Worm (Caenorhabditis elegans) whole organism, L2 larva: ENCODE measurements around the gene M04B2.7.

Experiments used
- C34F6.9 ChIP-seq: fragments of 150-350 bp; optimal IDR thresholded peaks from 2 replicates; lab custom pipeline; 2014; ENCODE audit warnings: missing biosample characterization, missing genetic modification characterization
- F13H6.1 ChIP-seq: sonication (generic microtip); optimal IDR thresholded peaks from 2 replicates; lab custom pipeline; 2016; ENCODE audit warnings: missing genetic modification characterization, missing compliant biosample characterization
- R02D3.7 ChIP-seq: fragments of 150-350 bp; optimal IDR thresholded peaks from 2 replicates; lab custom pipeline; 2014; ENCODE audit warnings: missing biosample characterization, missing genetic modification characterization
- Y55F3AM.14 ChIP-seq: fragments of 200-800 bp; sonication (Bioruptor generic); optimal IDR thresholded peaks from 2 replicates; lab custom pipeline; 2018; ENCODE audit warnings: mild to moderate bottlenecking, missing genetic modification characterization, missing compliant biosample characterization
- aly-2 ChIP-seq: fragments of 150-350 bp; optimal IDR thresholded peaks from 2 replicates; lab custom pipeline; 2014; ENCODE audit warnings: missing biosample characterization, missing genetic modification characterization
- ama-1 ChIP-seq: fragments of 150-350 bp; optimal IDR thresholded peaks from 2 replicates; lab custom pipeline; 2018; ENCODE audit warnings: inconsistent platforms
- blmp-1 ChIP-seq: sonication (generic microtip); optimal IDR thresholded peaks from 2 replicates; lab custom pipeline; 2017; ENCODE audit warnings: missing genetic modification characterization, mild to moderate bottlenecking, missing compliant biosample characterization, antibody characterized with exemption, moderate library complexity; ENCODE audit not compliant: insufficient read depth
- crh-2 ChIP-seq: sonication (generic microtip); optimal IDR thresholded peaks from 2 replicates; lab custom pipeline; 2017; ENCODE audit warnings: missing biosample characterization, missing genetic modification characterization
- egl-27 ChIP-seq: sonication (generic microtip); optimal IDR thresholded peaks from 3 replicates; lab custom pipeline; 2017; ENCODE audit warnings: missing biosample characterization, missing genetic modification reagents, missing genetic modification characterization
- elt-1 ChIP-seq: fragments of 150-350 bp; optimal IDR thresholded peaks from 2 replicates; lab custom pipeline; 2014; ENCODE audit warnings: missing biosample characterization, missing genetic modification characterization
- elt-3 ChIP-seq: sonication (generic microtip); optimal IDR thresholded peaks from 2 replicates; lab custom pipeline; 2017; ENCODE audit warnings: missing biosample characterization, missing genetic modification characterization
- fos-1 ChIP-seq: fragments of 150-350 bp; optimal IDR thresholded peaks from 2 replicates; lab custom pipeline; 2014; ENCODE audit warnings: missing biosample characterization, missing genetic modification characterization
- gmeb-1 ChIP-seq: fragments of 150-350 bp; optimal IDR thresholded peaks from 2 replicates; lab custom pipeline; 2014; ENCODE audit warnings: missing biosample characterization, missing genetic modification characterization
- lin-11 ChIP-seq: fragments of 150-350 bp; sonication (generic microtip); optimal IDR thresholded peaks from 2 replicates; lab custom pipeline; 2014; ENCODE audit warnings: missing biosample characterization, missing genetic modification characterization, inconsistent platforms, mixed read lengths
- lsy-2 ChIP-seq, 2 experiments: fragments of 150-350 bp in 1 of 2; sonication (generic microtip) in 1 of 2; optimal IDR thresholded peaks; 2 replicates each; lab custom pipeline; 2014 to 2017; ENCODE audit warnings: missing biosample characterization in 2 of 2, missing genetic modification characterization in 2 of 2
- mab-5 ChIP-seq: fragments of 150-350 bp; optimal IDR thresholded peaks from 2 replicates; lab custom pipeline; 2014; ENCODE audit warnings: missing biosample characterization, missing genetic modification characterization
- mbf-1 ChIP-seq: sonication (generic microtip); optimal IDR thresholded peaks from 2 replicates; lab custom pipeline; 2017; ENCODE audit warnings: missing biosample characterization, missing genetic modification characterization
- nhr-12 ChIP-seq: fragments of 150-350 bp; optimal IDR thresholded peaks from 2 replicates; lab custom pipeline; 2014; ENCODE audit warnings: missing biosample characterization, missing genetic modification characterization
- nhr-129 ChIP-seq: fragments of 150-350 bp; optimal IDR thresholded peaks from 2 replicates; lab custom pipeline; 2014; ENCODE audit warnings: missing biosample characterization, missing genetic modification characterization
- nhr-21 ChIP-seq: fragments of 150-350 bp; optimal IDR thresholded peaks from 2 replicates; lab custom pipeline; 2014; ENCODE audit warnings: missing biosample characterization, missing genetic modification characterization
- nhr-23 ChIP-seq: fragments of 150-350 bp; optimal IDR thresholded peaks from 2 replicates; lab custom pipeline; 2014; ENCODE audit warnings: missing biosample characterization, missing genetic modification reagents, missing genetic modification characterization
- nhr-25 ChIP-seq: fragments of 150-350 bp; sonication (generic microtip); optimal IDR thresholded peaks from 3 replicates; lab custom pipeline; 2014; ENCODE audit warnings: missing biosample characterization, missing genetic modification characterization
- nhr-77 ChIP-seq: fragments of 150-350 bp; optimal IDR thresholded peaks from 2 replicates; lab custom pipeline; 2014; ENCODE audit warnings: missing biosample characterization, missing genetic modification characterization
- peb-1 ChIP-seq: fragments of 150-350 bp; optimal IDR thresholded peaks from 2 replicates; lab custom pipeline; 2014; ENCODE audit warnings: missing biosample characterization, missing genetic modification characterization
- sem-4 ChIP-seq: fragments of 150-350 bp; optimal IDR thresholded peaks from 2 replicates; lab custom pipeline; 2014; ENCODE audit warnings: missing biosample characterization, missing genetic modification reagents, missing genetic modification characterization
- skn-1 ChIP-seq: sonication (generic microtip); optimal IDR thresholded peaks from 2 replicates; lab custom pipeline; 2017; ENCODE audit warnings: missing biosample characterization, missing genetic modification characterization
- sma-3 ChIP-seq: sonication (generic microtip); optimal IDR thresholded peaks from 2 replicates; lab custom pipeline; 2016; ENCODE audit warnings: missing genetic modification reagents, missing genetic modification characterization, missing compliant biosample characterization
- sma-9 ChIP-seq, 2 experiments: fragments of 150-350 bp in 1 of 2; sonication (generic microtip) in 1 of 2; optimal IDR thresholded peaks; 2 replicates each; lab custom pipeline; 2014 to 2016; ENCODE audit warnings: missing genetic modification characterization in 2 of 2, mild to moderate bottlenecking in 1 of 2, missing biosample characterization in 1 of 2, missing compliant biosample characterization in 1 of 2, missing genetic modification reagents in 1 of 2, moderate library complexity in 1 of 2
- unc-39 ChIP-seq: fragments of 150-350 bp; optimal IDR thresholded peaks from 2 replicates; lab custom pipeline; 2014; ENCODE audit warnings: missing biosample characterization, missing genetic modification characterization
- unc-55 ChIP-seq: fragments of 150-350 bp; sonication (generic microtip); optimal IDR thresholded peaks from 3 replicates; lab custom pipeline; 2014; ENCODE audit warnings: missing biosample characterization, missing genetic modification reagents, missing genetic modification characterization
- zag-1 ChIP-seq: fragments of 150-350 bp; optimal IDR thresholded peaks from 2 replicates; lab custom pipeline; 2014; ENCODE audit warnings: missing biosample characterization, missing genetic modification characterization
- ztf-4 ChIP-seq: fragments of 150-350 bp; optimal IDR thresholded peaks from 2 replicates; lab custom pipeline; 2014; ENCODE audit warnings: missing biosample characterization, missing genetic modification characterization

M04B2.7 gene

DNA sequence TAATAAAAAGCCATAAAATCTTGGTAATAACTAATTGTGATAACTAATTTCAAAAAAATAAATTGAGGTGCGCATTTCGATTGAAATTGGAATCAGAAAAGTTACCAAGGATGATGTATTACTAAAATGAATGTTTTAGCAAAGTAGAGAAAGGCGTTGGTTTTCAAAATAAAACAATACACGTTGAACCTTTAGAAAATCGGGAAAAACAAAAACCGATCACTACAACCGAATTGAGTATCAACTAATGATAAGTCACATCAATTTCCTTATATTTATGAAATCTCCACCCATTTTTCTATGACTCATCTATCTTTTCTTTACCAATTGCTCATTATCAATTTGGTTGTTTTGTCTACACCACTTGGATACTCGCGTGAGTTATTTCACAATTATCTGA lies 48.1 kb downstream of the M04B2.7 start, which contains the start of gene H21P03.10:
H21P03.10 (plus strand) TSS at position 301 of the 400 bp plus-strand sequence.
- no peak for TF ChIP-seq fos-1 (tag; lab: Kevin White, UChicago)
- TF ChIP-seq unc-55 (GFP tag; lab: Kevin White, UChicago): no peak
- TF ChIP-seq aly-2 (tag; lab: Kevin White, UChicago): no peak

DNA sequence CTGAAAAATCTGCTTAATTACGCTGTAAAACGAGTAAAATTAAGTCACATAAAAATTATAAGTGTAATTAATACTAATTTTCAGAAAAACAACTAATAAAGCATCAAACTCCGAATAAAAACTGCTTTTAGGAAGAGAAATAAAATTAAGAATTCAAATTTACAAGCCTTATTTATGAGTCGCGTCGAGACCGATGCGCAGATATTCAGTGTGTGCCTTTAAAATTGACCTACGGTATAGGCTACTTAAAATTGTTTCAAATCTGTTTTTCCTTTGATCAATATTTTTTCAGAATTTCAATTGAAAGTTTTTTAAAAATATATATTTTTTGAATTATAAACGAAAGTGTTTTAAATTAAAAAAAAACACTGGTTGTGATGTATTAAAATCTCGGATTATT lies 50.4 kb downstream of the M04B2.7 start, which contains the start of gene sms-1:
sms-1 (minus strand) TSS at position 6 of the 400 bp plus-strand sequence.
- TF ChIP-seq peb-1: no peak

DNA sequence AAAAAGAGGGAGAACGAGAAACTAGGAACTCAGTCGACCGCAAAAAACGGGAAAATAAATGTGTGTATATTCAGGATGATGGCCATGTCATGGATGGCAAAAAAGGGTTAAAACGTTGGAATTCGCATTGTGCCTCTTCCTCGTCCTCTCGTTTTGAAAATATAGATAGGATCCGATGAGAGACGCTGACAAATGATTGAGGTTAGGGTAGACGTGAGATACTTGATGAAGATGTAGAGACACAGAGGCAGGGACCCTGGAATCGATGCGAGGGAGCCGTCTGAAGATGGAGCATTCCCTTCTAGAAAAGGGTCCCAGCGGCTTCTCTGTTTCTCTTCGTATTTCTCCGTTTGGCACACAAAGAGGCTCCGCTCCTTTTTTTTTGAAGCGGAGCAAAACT lies 53.6 kb downstream of the M04B2.7 start:
- TF ChIP-seq unc-55 (GFP tag; lab: Kevin White, UChicago) (peak; percentile 65), mbf-1 (tag; lab: Kevin White, UChicago) (no peak), C34F6.9 (peak; percentile 24), nhr-129 (tag; lab: Kevin White, UChicago) (peak; percentile 64), F13H6.1 (tag; lab: Kevin White, UChicago) (peak; percentile 12), nhr-23 (tag; lab: Kevin White, UChicago) (no peak), sma-9 (GFP tag; optimal IDR thresholded peaks at IDR 0.05; lab: Kevin White, UChicago) (peak; percentile 28), sma-9 (tag; optimal IDR thresholded peaks at IDR 0.05; lab: Kevin White, UChicago) (no peak), R02D3.7 (tag; lab: Kevin White, UChicago) (no peak), lsy-2 (tag; optimal IDR thresholded peaks at IDR 0.05; lab: Kevin White, UChicago) (peak in 1 of 2 experiments; percentile 47), nhr-77 (tag; lab: Kevin White, UChicago) (no peak), fos-1 (tag; lab: Kevin White, UChicago) (no peak), sma-3 (GFP tag; lab: Kevin White, UChicago) (no peak), zag-1 (tag; lab: Kevin White, UChicago) (peak; percentile 60), sem-4 (tag; lab: Kevin White, UChicago) (peak; percentile 40), peb-1 (no peak), gmeb-1 (no peak), crh-2 (tag; lab: Kevin White, UChicago) (peak; percentile 2), egl-27 (peak; percentile 14)

DNA sequence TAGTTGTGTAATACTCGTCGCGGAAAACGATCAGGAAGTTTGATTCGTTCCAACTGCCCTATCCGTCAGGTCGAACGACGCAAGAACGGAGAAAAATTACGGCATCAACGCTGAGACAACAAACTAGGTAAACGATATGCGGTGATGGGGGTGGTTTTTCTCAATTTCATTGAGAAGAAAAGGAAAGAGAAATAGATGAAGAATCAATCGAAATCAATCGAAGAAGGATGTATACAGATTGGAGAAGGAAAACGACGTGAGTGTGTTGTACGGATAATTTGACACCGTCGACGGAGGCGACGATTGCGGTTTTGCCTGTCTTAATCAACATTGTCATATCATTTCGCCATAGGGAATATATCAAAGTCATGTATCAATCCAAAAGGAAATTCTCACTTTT lies 54.7 kb downstream of the M04B2.7 start:
- TF ChIP-seq nhr-23 (tag; lab: Kevin White, UChicago): no peak
- TF ChIP-seq skn-1 (tag; lab: Kevin White, UChicago): no peak
- TF ChIP-seq ama-1 (lab: Kevin White, UChicago): no peak
- TF ChIP-seq aly-2 (tag; lab: Kevin White, UChicago): no peak
- TF ChIP-seq Y55F3AM.14 (GFP tag; lab: Kevin White, UChicago): no peak
- TF ChIP-seq sem-4 (tag; lab: Kevin White, UChicago): peak; percentile 5
- peak; percentile 9 for TF ChIP-seq nhr-21 (tag; lab: Kevin White, UChicago)

ce11 chrIV:11492345-11492744 lies 56.2 kb downstream of the M04B2.7 start:
- TF ChIP-seq nhr-12 (tag; lab: Kevin White, UChicago) (no peak), zag-1 (tag; lab: Kevin White, UChicago) (no peak), nhr-25 (tag; lab: Kevin White, UChicago) (no peak), fos-1 (tag; lab: Kevin White, UChicago) (no peak), mab-5 (tag; lab: Kevin White, UChicago) (no peak), elt-1 (tag; lab: Kevin White, UChicago) (no peak), elt-3 (tag; lab: Kevin White, UChicago) (no peak), C34F6.9 (no peak)

- TF ChIP-seq unc-39: no peak
- TF ChIP-seq lin-11 (tag; lab: Kevin White, UChicago): no peak
- TF ChIP-seq blmp-1 (tag; lab: Kevin White, UChicago): peak; percentile 77
- TF ChIP-seq egl-27: no peak
- TF ChIP-seq fos-1 (tag; lab: Kevin White, UChicago): peak; percentile 56
- TF ChIP-seq ztf-4: peak; percentile 17
- TF ChIP-seq R02D3.7 (tag; lab: Kevin White, UChicago): no peak
- TF ChIP-seq nhr-25 (tag; lab: Kevin White, UChicago): peak; percentile 78
- peak; percentile 11 for TF ChIP-seq nhr-129 (tag; lab: Kevin White, UChicago)
- TF ChIP-seq sma-3 (GFP tag; lab: Kevin White, UChicago): peak; percentile 70
- peak; percentile 32 for TF ChIP-seq sma-9 (GFP tag; optimal IDR thresholded peaks at IDR 0.05; lab: Kevin White, UChicago)
- no peak for TF ChIP-seq sma-9 (tag; optimal IDR thresholded peaks at IDR 0.05; lab: Kevin White, UChicago)
- peak; percentile 47 for TF ChIP-seq nhr-21 (tag; lab: Kevin White, UChicago)
- peak; percentile 41 for TF ChIP-seq Y55F3AM.14 (GFP tag; lab: Kevin White, UChicago)
Observed at ce11 chrIV:11491422-11491821, 57.1 kb downstream of the M04B2.7 start.
